Worm (Caenorhabditis elegans): ENCODE data around the gene F19C7.3.

The F19C7.3 gene

DNA sequence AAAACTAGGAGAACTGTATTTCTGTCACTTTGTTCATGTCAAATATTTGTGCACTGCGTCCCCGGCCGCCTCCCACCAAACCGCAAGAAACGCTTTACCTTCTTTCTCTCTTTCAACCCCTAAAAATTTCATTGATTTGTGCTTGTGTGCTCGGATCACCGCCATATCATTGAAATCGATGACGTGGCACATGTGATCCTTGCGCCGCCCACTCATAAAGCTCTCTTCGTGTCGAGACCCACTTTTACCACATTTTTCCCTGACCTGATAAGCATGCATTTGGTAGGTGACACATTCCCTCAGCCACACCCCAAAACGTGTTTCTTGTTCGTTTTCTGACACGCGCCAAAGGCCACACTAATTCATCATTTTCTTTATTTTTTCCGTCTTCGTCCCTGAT lies 39.2 kb upstream of the F19C7.3 start:
- TF ChIP-seq ces-1 (GFP tag; optimal IDR thresholded peaks at IDR 0.05) (no peak), Y116A8C.19 (tag; optimal IDR thresholded peaks at IDR 0.05; ENCODE audit: borderline replicate concordance) (no peak), nhr-85 (tag) (peak; percentile 58), lin-13 (GFP tag; optimal IDR thresholded peaks at IDR 0.05) (no peak), blmp-1 (tag; optimal IDR thresholded peaks at IDR 0.05) (peak; percentile 51), nhr-77 (tag; optimal IDR thresholded peaks at IDR 0.05) (peak; percentile 9), unc-30 (tag; optimal IDR thresholded peaks at IDR 0.05) (no peak), ceh-8 (GFP tag; optimal IDR thresholded peaks at IDR 0.05) (no peak), aly-2 (tag; optimal IDR thresholded peaks at IDR 0.05) (no peak), unc-62 (GFP tag; optimal IDR thresholded peaks at IDR 0.05) (no peak), efl-1 (optimal IDR thresholded peaks at IDR 0.05) (no peak), efl-1 (GFP tag; optimal IDR thresholded peaks at IDR 0.05 in 1 of 2) (peak in 1 of 2 experiments; percentile 90), fkh-8 (tag; optimal IDR thresholded peaks at IDR 0.05) (no peak), fos-1 (tag; optimal IDR thresholded peaks at IDR 0.05) (no peak), nhr-20 (tag; optimal IDR thresholded peaks at IDR 0.05) (no peak), mab-9 (GFP tag; IDR thresholded peaks at IDR 0.05) (no peak), hpl-2 (GFP tag; optimal IDR thresholded peaks at IDR 0.05) (no peak), lin-14 (GFP tag; optimal IDR thresholded peaks at IDR 0.05) (peak; percentile 27), sup-37 (GFP tag; optimal IDR thresholded peaks at IDR 0.05) (no peak), rnt-1 (tag; optimal IDR thresholded peaks at IDR 0.05) (no peak), nhr-28 (tag; optimal IDR thresholded peaks at IDR 0.05) (no peak), lsy-2 (tag; optimal IDR thresholded peaks at IDR 0.05) (no peak), lin-35 (GFP tag; optimal IDR thresholded peaks at IDR 0.05) (peak in 1 of 2 experiments; percentile 12)

ce11 chrIV:4559160-4559559 lies 37.8 kb upstream of the F19C7.3 start:
- no peak for TF ChIP-seq skn-1 (tag; optimal IDR thresholded peaks at IDR 0.05)
- TF ChIP-seq ama-1 (optimal IDR thresholded peaks at IDR 0.05): no peak
- no peak for TF ChIP-seq unc-62 (GFP tag; optimal IDR thresholded peaks at IDR 0.05)
- TF ChIP-seq C04F5.9 (tag; optimal IDR thresholded peaks at IDR 0.05): no peak
- no peak for TF ChIP-seq ces-1 (GFP tag; optimal IDR thresholded peaks at IDR 0.05)
- TF ChIP-seq fkh-4 (tag; optimal IDR thresholded peaks at IDR 0.05; ENCODE audit: borderline replicate concordance): no peak
- no peak for TF ChIP-seq nhr-237 (tag; optimal IDR thresholded peaks at IDR 0.05)
- TF ChIP-seq snu-23 (GFP tag; optimal IDR thresholded peaks at IDR 0.05): no peak
- TF ChIP-seq mep-1 (tag; optimal IDR thresholded peaks at IDR 0.05): no peak
- TF ChIP-seq C34B4.2 (tag; optimal IDR thresholded peaks at IDR 0.05): no peak
- no peak for TF ChIP-seq nhr-76 (tag; optimal IDR thresholded peaks at IDR 0.05)
- no peak for TF ChIP-seq lin-35 (GFP tag; optimal IDR thresholded peaks at IDR 0.05)
- no peak for TF ChIP-seq tlp-1 (tag; optimal IDR thresholded peaks at IDR 0.05)
- no peak for TF ChIP-seq fos-1 (tag; optimal IDR thresholded peaks at IDR 0.05)
- TF ChIP-seq mab-9 (GFP tag; IDR thresholded peaks at IDR 0.05): no peak
- no peak for TF ChIP-seq nhr-84 (tag; optimal IDR thresholded peaks at IDR 0.05)
- no peak for TF ChIP-seq efl-1 (optimal IDR thresholded peaks at IDR 0.05)
- TF ChIP-seq efl-1 (GFP tag; optimal IDR thresholded peaks at IDR 0.05 in 1 of 2): no peak
- TF ChIP-seq zip-4 (GFP tag; optimal IDR thresholded peaks at IDR 0.05): no peak

DNA sequence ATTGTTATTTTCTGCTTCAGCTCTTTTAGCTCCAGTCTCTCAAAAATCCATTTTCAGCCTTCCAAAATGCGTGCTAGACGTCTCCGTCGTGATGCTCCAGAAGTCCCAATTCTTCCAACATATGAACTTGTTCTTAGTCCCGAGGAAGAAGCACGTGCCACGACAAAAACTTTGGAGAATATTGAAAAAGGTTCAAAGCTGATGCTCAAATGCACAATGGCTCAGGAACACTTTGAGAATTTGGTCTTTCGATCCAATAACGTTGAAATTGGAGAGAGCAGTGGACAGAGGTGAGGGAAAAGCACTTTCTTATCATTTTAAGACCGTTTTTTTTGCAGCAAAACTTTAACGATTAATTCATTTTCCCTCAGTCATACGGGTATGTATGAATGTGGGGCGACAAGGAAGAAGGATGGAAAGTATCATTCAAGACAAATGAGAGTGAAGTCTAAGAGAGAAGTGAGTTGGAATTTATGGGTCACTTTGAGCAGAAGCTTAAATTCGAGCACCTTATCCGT lies 34.3 kb upstream of the F19C7.3 start, which contains the start of gene igeg-1:
Gene igeg-1, plus strand, starts transcription at position 51 of the 518 bp plus-strand sequence.
- no peak for TF ChIP-seq efl-3 (GFP tag; optimal IDR thresholded peaks at IDR 0.05)
- TF ChIP-seq efl-1 (optimal IDR thresholded peaks at IDR 0.05): no peak
- peak in 1 of 2 experiments; percentile 28 for TF ChIP-seq efl-1 (GFP tag; optimal IDR thresholded peaks at IDR 0.05 in 1 of 2)

DNA sequence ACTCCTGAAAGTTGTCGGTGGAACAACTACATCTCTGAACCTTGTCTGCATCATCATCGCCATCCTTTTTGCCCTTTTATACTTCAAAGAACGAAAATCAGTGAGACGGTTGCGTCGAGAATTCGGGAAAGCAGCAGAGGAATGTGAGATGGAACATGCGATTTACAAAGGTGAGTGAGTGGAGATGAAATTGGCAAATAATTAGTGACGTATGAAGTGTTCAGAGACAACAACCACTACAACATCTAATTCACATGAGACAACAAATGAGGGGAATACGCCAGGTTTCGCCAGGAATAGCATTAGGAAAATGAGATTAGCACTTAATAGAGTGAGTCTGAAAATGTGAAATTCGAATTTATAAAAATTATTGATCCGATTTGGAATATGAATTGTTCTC lies 32.4 kb upstream of the F19C7.3 start:
- no peak for TF ChIP-seq lsy-2 (tag; optimal IDR thresholded peaks at IDR 0.05)
- peak; percentile 44 for TF ChIP-seq nhr-85 (tag)

DNA sequence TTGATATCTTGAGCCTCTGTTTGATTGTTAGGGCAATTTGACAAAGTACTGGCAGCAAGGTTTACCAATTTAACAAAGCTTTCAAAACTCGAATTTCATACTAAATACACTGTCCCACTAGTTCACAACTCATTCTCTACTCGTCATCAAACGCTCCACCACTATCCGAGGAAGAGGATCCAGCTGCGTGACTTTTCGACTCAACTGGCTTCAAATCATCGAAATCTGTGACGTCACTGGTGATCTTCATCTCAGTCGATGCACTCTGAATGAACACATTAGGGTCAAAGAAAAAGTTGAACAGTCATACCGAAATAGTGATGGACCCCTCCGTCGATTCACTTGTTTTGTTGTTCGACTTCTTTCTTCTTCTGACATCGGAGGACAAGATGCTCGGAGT lies 31.0 kb upstream of the F19C7.3 start:
- TF ChIP-seq unc-98 (GFP tag; IDR thresholded peaks at IDR 0.05) (no peak), ceh-63 (GFP tag; optimal IDR thresholded peaks at IDR 0.05) (no peak), pag-3 (tag; optimal IDR thresholded peaks at IDR 0.05; ENCODE audit: borderline replicate concordance, insufficient read depth) (no peak), lin-14 (GFP tag; optimal IDR thresholded peaks at IDR 0.05) (no peak), nhr-19 (GFP tag; conservative IDR thresholded peaks at IDR 0.05) (no peak), unc-62 (GFP tag; optimal IDR thresholded peaks at IDR 0.05) (no peak), lin-13 (GFP tag; optimal IDR thresholded peaks at IDR 0.05) (no peak), C34B4.2 (tag; optimal IDR thresholded peaks at IDR 0.05) (no peak), isw-1 (GFP tag; IDR thresholded peaks at IDR 0.05) (no peak), nhr-71 (tag; optimal IDR thresholded peaks at IDR 0.05) (no peak), skn-1 (tag; optimal IDR thresholded peaks at IDR 0.05) (no peak)

All from whole organism, L1 larva.